Worm (Caenorhabditis elegans) whole organism, L4 larva: ENCODE results near the gene W02B12.1.

Source experiments
- F10B5.3 ChIP-seq: sonication (generic microtip); optimal IDR thresholded peaks from 2 replicates; lab custom pipeline; 2016; ENCODE audit warnings: mild to moderate bottlenecking, missing genetic modification characterization, missing compliant biosample characterization
- F37D6.2 ChIP-seq: sonication (generic microtip); optimal IDR thresholded peaks from 2 replicates; lab custom pipeline; 2016; ENCODE audit warnings: mild to moderate bottlenecking, missing genetic modification characterization, missing compliant biosample characterization
- T20F7.1 ChIP-seq: fragments of 200-800 bp; sonication (Bioruptor generic); optimal IDR thresholded peaks from 2 replicates; lab custom pipeline; 2018; ENCODE audit warnings: mild to moderate bottlenecking, missing genetic modification characterization, missing compliant biosample characterization
- T26A8.4 ChIP-seq: fragments of 200-800 bp; sonication (Bioruptor generic); IDR thresholded peaks from 2 replicates; pipeline ENCODE4 v1.3.6; 2022; ENCODE audit warnings: missing genetic modification characterization, missing compliant biosample characterization
- Y105C5A.15 ChIP-seq: fragments of 200-800 bp; sonication (Bioruptor generic); IDR thresholded peaks from 2 replicates; pipeline ENCODE4 v1.3.6; 2022; ENCODE audit warnings: missing genetic modification characterization, missing compliant biosample characterization
- Y5F2A.4 ChIP-seq: fragments of 200-800 bp; sonication (Bioruptor generic); optimal IDR thresholded peaks from 2 replicates; lab custom pipeline; 2018; ENCODE audit warnings: mild to moderate bottlenecking, missing genetic modification characterization, missing compliant biosample characterization
- ZK546.5 ChIP-seq, 2 experiments: sonication (generic microtip); optimal IDR thresholded peaks; 2 replicates each; lab custom pipeline; 2017; ENCODE audit warnings: missing biosample characterization in 2 of 2, missing genetic modification characterization in 2 of 2
- aha-1 ChIP-seq: fragments of 150-350 bp; peaks from one replicate; lab custom pipeline; 2014; ENCODE audit warnings: missing biosample characterization, missing genetic modification characterization
- ceh-44 ChIP-seq: fragments of 200-800 bp; sonication (Bioruptor generic); IDR thresholded peaks from 2 replicates; pipeline ENCODE4 v1.3.6; 2022; ENCODE audit warnings: missing genetic modification reagents, missing genetic modification characterization, missing compliant biosample characterization
- ceh-62 ChIP-seq: sonication (generic microtip); optimal IDR thresholded peaks from 2 replicates; lab custom pipeline; 2017; ENCODE audit warnings: missing biosample characterization, missing genetic modification characterization
- cey-2 ChIP-seq: sonication (generic microtip); optimal IDR thresholded peaks from 3 replicates; lab custom pipeline; 2017; ENCODE audit warnings: missing genetic modification characterization, mild to moderate bottlenecking, missing compliant biosample characterization, antibody characterized with exemption, borderline replicate concordance; ENCODE audit not compliant: insufficient read depth
- ctbp-1 ChIP-seq: fragments of 200-800 bp; sonication (Bioruptor generic); IDR thresholded peaks from 2 replicates; pipeline ENCODE4 v1.3.6; 2022; ENCODE audit warnings: missing genetic modification reagents, missing genetic modification characterization, missing compliant biosample characterization
- daf-8 ChIP-seq: fragments of 200-800 bp; sonication (Bioruptor generic); IDR thresholded peaks from 2 replicates; pipeline ENCODE4 v1.3.6; 2022; ENCODE audit warnings: missing genetic modification characterization, missing compliant biosample characterization
- dmd-9 ChIP-seq: fragments of 200-800 bp; sonication (Bioruptor generic); IDR thresholded peaks from 2 replicates; pipeline ENCODE4 v1.3.6; 2022; ENCODE audit warnings: missing genetic modification reagents, missing genetic modification characterization, missing compliant biosample characterization
- dpl-1 ChIP-seq: fragments of 150-350 bp; optimal IDR thresholded peaks from 2 replicates; lab custom pipeline; 2014; ENCODE audit warnings: missing biosample characterization, missing genetic modification reagents, missing genetic modification characterization
- egl-43 ChIP-seq: fragments of 200-800 bp; sonication (Bioruptor generic); IDR thresholded peaks from 2 replicates; pipeline ENCODE4 v1.3.6; 2022; ENCODE audit warnings: missing genetic modification reagents, missing genetic modification characterization, missing compliant biosample characterization
- fkh-10 ChIP-seq: fragments of 150-350 bp; optimal IDR thresholded peaks from 2 replicates; lab custom pipeline; 2014; ENCODE audit warnings: missing biosample characterization, missing genetic modification reagents, missing genetic modification characterization
- hif-1 ChIP-seq, 2 experiments: sonication (generic microtip); optimal IDR thresholded peaks; 2 replicates each; lab custom pipeline; 2016 to 2017; ENCODE audit warnings: missing compliant biosample characterization in 2 of 2, missing genetic modification characterization in 2 of 2, missing genetic modification reagents in 2 of 2, missing genotype in 2 of 2, mild to moderate bottlenecking in 1 of 2
- hlh-11 ChIP-seq: fragments of 200-800 bp; sonication (Bioruptor generic); optimal IDR thresholded peaks from 2 replicates; lab custom pipeline; 2018; ENCODE audit warnings: mild to moderate bottlenecking, missing genetic modification characterization, missing compliant biosample characterization
- hlh-30 ChIP-seq: sonication (generic microtip); optimal IDR thresholded peaks from 2 replicates; lab custom pipeline; 2017; ENCODE audit warnings: antibody characterized with exemption, mild to moderate bottlenecking, missing genetic modification characterization, missing compliant biosample characterization; ENCODE audit not compliant: insufficient read depth
- jun-1 ChIP-seq: fragments of 150-350 bp; optimal IDR thresholded peaks from 2 replicates; lab custom pipeline; 2014; ENCODE audit warnings: missing biosample characterization, missing genetic modification reagents, missing genetic modification characterization
- lin-1 ChIP-seq: fragments of 200-800 bp; sonication (Bioruptor generic); IDR thresholded peaks from 2 replicates; pipeline ENCODE4 v1.3.6; 2022; ENCODE audit warnings: missing genetic modification reagents, missing genetic modification characterization, missing compliant biosample characterization
- lin-38 ChIP-seq: fragments of 200-800 bp; sonication (Bioruptor generic); IDR thresholded peaks from 2 replicates; pipeline ENCODE4 v1.3.6; 2022; ENCODE audit warnings: missing genetic modification reagents, missing genetic modification characterization, missing compliant biosample characterization
- mdl-1 ChIP-seq, 2 experiments: fragments of 150-350 bp in 1 of 2; sonication (generic microtip) in 1 of 2; optimal IDR thresholded peaks; 2 replicates each; lab custom pipeline; 2014 to 2017; ENCODE audit warnings: missing biosample characterization in 2 of 2, missing genetic modification characterization in 2 of 2
- mdt-29 ChIP-seq: fragments of 200-800 bp; sonication (Bioruptor generic); IDR thresholded peaks from 2 replicates; pipeline ENCODE4 v1.3.6; 2022; ENCODE audit warnings: missing genetic modification reagents, missing genetic modification characterization, missing compliant biosample characterization
- mep-1 ChIP-seq: fragments of 150-350 bp; sonication (generic microtip); optimal IDR thresholded peaks from 3 replicates; lab custom pipeline; 2014; ENCODE audit warnings: missing biosample characterization, missing genetic modification characterization
- mxl-3 ChIP-seq: fragments of 200-800 bp; sonication (Bioruptor generic); optimal IDR thresholded peaks from 2 replicates; lab custom pipeline; 2018; ENCODE audit warnings: mild to moderate bottlenecking, missing genetic modification characterization, missing compliant biosample characterization
- nhr-10 ChIP-seq: fragments of 150-350 bp; optimal IDR thresholded peaks from 2 replicates; lab custom pipeline; 2014; ENCODE audit warnings: missing biosample characterization, missing genetic modification characterization
- nhr-28 ChIP-seq: fragments of 150-350 bp; optimal IDR thresholded peaks from 2 replicates; lab custom pipeline; 2014; ENCODE audit warnings: missing biosample characterization, missing genetic modification characterization
- nhr-41 ChIP-seq: fragments of 200-800 bp; sonication (Bioruptor generic); IDR thresholded peaks from 2 replicates; pipeline ENCODE4 v1.3.6; 2022; ENCODE audit warnings: missing genetic modification reagents, missing genetic modification characterization, missing compliant biosample characterization
- nhr-42 ChIP-seq: fragments of 200-800 bp; sonication (Bioruptor generic); IDR thresholded peaks from 2 replicates; pipeline ENCODE4 v1.3.6; 2022; ENCODE audit warnings: missing genetic modification characterization, missing compliant biosample characterization
- nhr-76 ChIP-seq: fragments of 150-350 bp; optimal IDR thresholded peaks from 2 replicates; lab custom pipeline; 2014; ENCODE audit warnings: missing biosample characterization, missing genetic modification characterization
- php-3 ChIP-seq: fragments of 200-800 bp; sonication (Bioruptor generic); IDR thresholded peaks from 2 replicates; pipeline ENCODE4 v1.3.6; 2022; ENCODE audit warnings: missing genetic modification reagents, missing genetic modification characterization, missing compliant biosample characterization
- saeg-2 ChIP-seq: fragments of 200-800 bp; sonication (Bioruptor generic); IDR thresholded peaks from 2 replicates; pipeline ENCODE4 v1.3.6; 2022; ENCODE audit warnings: missing genetic modification reagents, missing genetic modification characterization, missing compliant biosample characterization
- sdz-12 ChIP-seq: fragments of 200-800 bp; sonication (Bioruptor generic); optimal IDR thresholded peaks from 2 replicates; lab custom pipeline; 2018; ENCODE audit warnings: mild to moderate bottlenecking, missing genetic modification characterization, missing compliant biosample characterization
- set-16 ChIP-seq: fragments of 200-800 bp; sonication (Bioruptor generic); IDR thresholded peaks from 2 replicates; pipeline ENCODE4 v1.3.6; 2022; ENCODE audit warnings: missing genetic modification reagents, missing genetic modification characterization, missing compliant biosample characterization
- spr-1 ChIP-seq: sonication (generic microtip); optimal IDR thresholded peaks from 2 replicates; lab custom pipeline; 2016; ENCODE audit warnings: mild to moderate bottlenecking, missing genetic modification characterization, missing compliant biosample characterization
- tag-97 ChIP-seq: fragments of 200-800 bp; sonication (Bioruptor generic); IDR thresholded peaks from 2 replicates; pipeline ENCODE4 v1.3.6; 2022; ENCODE audit warnings: missing genetic modification characterization, missing compliant biosample characterization
- tra-1 ChIP-seq: fragments of 200-800 bp; sonication (Bioruptor generic); IDR thresholded peaks from 2 replicates; pipeline ENCODE4 v1.3.6; 2022; ENCODE audit warnings: missing genetic modification reagents, missing genetic modification characterization, missing compliant biosample characterization
- unc-130 ChIP-seq: sonication (generic microtip); optimal IDR thresholded peaks from 2 replicates; lab custom pipeline; 2016; ENCODE audit warnings: missing genetic modification reagents, missing genetic modification characterization, missing compliant biosample characterization
- unc-39 ChIP-seq: sonication (generic microtip); optimal IDR thresholded peaks from 2 replicates; lab custom pipeline; 2017; ENCODE audit warnings: missing biosample characterization, missing genetic modification characterization
- unc-62 ChIP-seq, 3 experiments: fragments of 150-350 bp in 1 of 3; sonication (generic microtip); optimal IDR thresholded peaks in 2 of 3; peaks in 1 of 3; 1 replicate in 1 of 3; 2 replicates in 2 of 3; lab custom pipeline; 2014 to 2017; ENCODE audit warnings: missing biosample characterization in 3 of 3, missing genetic modification characterization in 3 of 3, missing genetic modification reagents in 3 of 3, missing genotype in 1 of 3
- vab-7 ChIP-seq: fragments of 200-800 bp; sonication (Bioruptor generic); IDR thresholded peaks from 2 replicates; pipeline ENCODE4 v1.3.6; 2022; ENCODE audit warnings: missing genetic modification reagents, missing genetic modification characterization, missing compliant biosample characterization
- zag-1 ChIP-seq: fragments of 150-350 bp; optimal IDR thresholded peaks from 2 replicates; lab custom pipeline; 2014; ENCODE audit warnings: missing biosample characterization, missing genetic modification characterization
- zfp-2 ChIP-seq: sonication (generic microtip); optimal IDR thresholded peaks from 2 replicates; lab custom pipeline; 2016; ENCODE audit warnings: mild to moderate bottlenecking, missing genetic modification characterization, missing compliant biosample characterization
- zip-11 ChIP-seq: fragments of 200-800 bp; sonication (Bioruptor generic); IDR thresholded peaks from 2 replicates; pipeline ENCODE4 v1.3.6; 2022; ENCODE audit warnings: missing genetic modification characterization, missing compliant biosample characterization
- ztf-11 ChIP-seq: fragments of 150-350 bp; optimal IDR thresholded peaks from 2 replicates; lab custom pipeline; 2014; ENCODE audit warnings: missing biosample characterization, missing genetic modification characterization

W02B12.1 gene

DNA sequence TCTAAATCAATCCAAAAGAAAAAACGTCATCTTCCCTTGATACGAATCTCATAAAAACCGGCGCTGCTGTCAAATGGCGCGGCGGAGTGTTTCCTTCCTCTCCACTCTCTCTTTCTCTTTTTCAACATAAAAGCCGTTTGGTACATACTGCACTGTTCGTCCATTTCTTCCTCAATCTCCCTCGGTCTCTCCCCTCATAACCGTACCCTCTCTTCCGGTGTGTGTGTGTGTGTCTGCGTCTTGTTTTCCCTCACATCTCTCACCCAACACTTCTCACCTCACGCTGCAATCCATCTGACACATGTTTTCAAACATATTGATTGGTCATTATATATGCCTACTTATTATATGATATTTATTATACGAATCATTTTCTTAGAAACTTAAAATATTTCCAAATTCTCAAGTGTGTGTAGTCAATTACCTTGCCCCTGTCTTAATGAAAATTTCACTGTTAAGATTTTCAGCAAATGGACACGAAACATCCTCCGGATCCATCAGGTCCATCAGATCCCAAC lies 15.7 kb downstream of the W02B12.1 start, which contains the start of the genes aars-1 and rga-1 (continued):
- TF ChIP-seq unc-62 (GFP tag; optimal IDR thresholded peaks at IDR 0.05 in 1 of 2; lab: Kevin White, UChicago): peak in 1 of 2 experiments; percentile 97
- TF ChIP-seq unc-62 (tag; optimal IDR thresholded peaks at IDR 0.05; lab: Kevin White, UChicago): no peak
- TF ChIP-seq lin-38 (GFP tag; lab: Robert Waterston, UW): peak; percentile 51
- no peak for TF ChIP-seq ceh-44 (GFP tag; lab: Robert Waterston, UW)
- TF ChIP-seq ztf-11 (tag; lab: Kevin White, UChicago): no peak
- TF ChIP-seq set-16 (GFP tag; lab: Robert Waterston, UW): no peak
- peak in 1 of 2 experiments; percentile 19 for TF ChIP-seq hif-1 (tag; optimal IDR thresholded peaks at IDR 0.05; lab: Kevin White, UChicago)
- TF ChIP-seq tra-1 (GFP tag; lab: Robert Waterston, UW): peak; percentile 46; the same call in 1 of the 2 replicates
- no peak for TF ChIP-seq unc-130 (GFP tag; lab: Kevin White, UChicago)
- TF ChIP-seq saeg-2 (GFP tag; lab: Robert Waterston, UW): 0 out of 2 replicates have a peak, but pooled peaks have one; percentile 23
- no peak for TF ChIP-seq ceh-62 (tag; lab: Kevin White, UChicago)
- peak; percentile 56 for TF ChIP-seq T20F7.1
- no peak for TF ChIP-seq nhr-76 (tag; lab: Kevin White, UChicago)
- peak; percentile 96 for TF ChIP-seq aha-1 (tag; lab: Kevin White, UChicago)
- peak; percentile 94 for TF ChIP-seq lin-1 (GFP tag; lab: Robert Waterston, UW)
- TF ChIP-seq sdz-12: no peak
- TF ChIP-seq dmd-9 (GFP tag; lab: Robert Waterston, UW): no peak
- TF ChIP-seq mdl-1 (tag; optimal IDR thresholded peaks at IDR 0.05; lab: Kevin White, UChicago): peak in 1 of 2 experiments; percentile 82
- peak; percentile 31 for TF ChIP-seq nhr-10 (tag; lab: Kevin White, UChicago)
- peak; percentile 60 for TF ChIP-seq spr-1

DNA sequence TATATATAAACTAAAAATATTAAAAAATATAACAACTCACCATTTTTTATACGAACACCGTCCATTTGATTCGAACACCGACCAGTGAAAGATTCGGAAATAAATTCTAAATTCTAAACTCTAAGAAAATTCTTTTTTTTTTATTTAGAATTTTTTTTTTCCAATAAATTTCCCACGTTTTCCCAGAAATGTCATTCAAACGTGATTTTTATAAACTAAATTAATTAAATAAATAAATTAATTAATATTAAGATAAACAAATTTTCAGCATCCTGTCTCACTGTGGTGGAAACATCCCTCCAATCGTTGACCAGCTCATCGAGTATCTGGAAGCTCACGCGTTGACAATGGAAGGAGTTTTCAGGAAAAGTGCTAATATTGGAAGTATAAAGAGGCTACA lies 18.7 kb downstream of the W02B12.1 start, which contains the start of gene klp-17:
Gene klp-17 (minus strand): TSS at position 101 of the 400 bp plus-strand sequence.
- no peak for TF ChIP-seq T26A8.4 (GFP tag; lab: Robert Waterston, UW)
- no peak for TF ChIP-seq nhr-41 (GFP tag; lab: Robert Waterston, UW)
- TF ChIP-seq vab-7 (GFP tag; lab: Robert Waterston, UW): no peak
- no peak for TF ChIP-seq mxl-3 (GFP tag; lab: Kevin White, UChicago)
- no peak for TF ChIP-seq nhr-76 (tag; lab: Kevin White, UChicago)
- TF ChIP-seq T20F7.1: no peak
- TF ChIP-seq cey-2 (tag; lab: Kevin White, UChicago): no peak
- TF ChIP-seq jun-1 (tag; lab: Kevin White, UChicago): no peak
- no peak for TF ChIP-seq mdt-29
- no peak for TF ChIP-seq hif-1 (tag; optimal IDR thresholded peaks at IDR 0.05; lab: Kevin White, UChicago)
- no peak for TF ChIP-seq nhr-10 (tag; lab: Kevin White, UChicago)
- TF ChIP-seq mdl-1 (tag; optimal IDR thresholded peaks at IDR 0.05; lab: Kevin White, UChicago): no peak
- TF ChIP-seq F10B5.3 (tag; lab: Kevin White, UChicago): no peak
- TF ChIP-seq php-3 (GFP tag; lab: Robert Waterston, UW): no peak
- TF ChIP-seq nhr-42 (GFP tag; lab: Robert Waterston, UW): no peak
- no peak for TF ChIP-seq Y105C5A.15 (GFP tag; lab: Robert Waterston, UW)
- TF ChIP-seq nhr-28 (tag; lab: Kevin White, UChicago): no peak
- TF ChIP-seq, all 104 proteins: peak for 0

ce11 chrII:11469574-11470108 lies 20.8 kb downstream of the W02B12.1 start, which contains the start of gene cisd-1:
Gene cisd-1 (minus strand): TSS chrII:11469624.
- TF ChIP-seq tag-97 (GFP tag; lab: Robert Waterston, UW) (no peak), ZK546.5 (tag; optimal IDR thresholded peaks at IDR 0.05; lab: Kevin White, UChicago) (no peak), F37D6.2 (tag; lab: Kevin White, UChicago) (no peak), T20F7.1 (peak; percentile 26), fkh-10 (GFP tag; lab: Kevin White, UChicago) (no peak), dpl-1 (GFP tag; lab: Kevin White, UChicago) (no peak), zfp-2 (no peak), mep-1 (tag; lab: Kevin White, UChicago) (peak; percentile 62), unc-39 (tag; lab: Kevin White, UChicago) (no peak), zip-11 (GFP tag; lab: Robert Waterston, UW) (no peak), daf-8 (GFP tag; lab: Robert Waterston, UW) (no peak), hlh-11 (tag; lab: Kevin White, UChicago) (peak; percentile 53), ctbp-1 (no peak), egl-43 (GFP tag; lab: Robert Waterston, UW) (no peak), tra-1 (GFP tag; lab: Robert Waterston, UW) (no peak), zag-1 (tag; lab: Kevin White, UChicago) (no peak), Y5F2A.4 (GFP tag; lab: Kevin White, UChicago) (no peak), hlh-30 (peak; percentile 13)
